Worm (Caenorhabditis elegans) whole organism, L1 larva: Measurements from ENCODE around the gene R04B3.1.

Experiments
- ama-1 ChIP-seq: fragments of 150-350 bp; optimal IDR thresholded peaks from 2 replicates; lab custom pipeline; 2014
- lin-39 ChIP-seq: fragments of 150-350 bp; optimal IDR thresholded peaks from 2 replicates; lab custom pipeline; 2014; ENCODE audit warnings: missing biosample characterization, missing genetic modification reagents, missing genetic modification characterization
- nhr-11 ChIP-seq: fragments of 150-350 bp; optimal IDR thresholded peaks from 2 replicates; lab custom pipeline; 2014; ENCODE audit warnings: missing biosample characterization, missing genetic modification characterization

- TF ChIP-seq ama-1 (lab: Kevin White, UChicago) (no peak), nhr-11 (no peak), lin-39 (tag; lab: Kevin White, UChicago) (no peak)
These were observed 24.7 kb upstream of the R04B3.1 start, which contains the start of gene rabr-1 for ce11 chrX:2495865-2496314.
